Fruit fly (Drosophila melanogaster) whole organism, embryonic: ENCODE measurements around the gene ec.

Experiments used
- Awh ChIP-seq: fragments of 200-800 bp; sonication (Bioruptor generic); IDR thresholded peaks from 2 replicates; pipeline ENCODE4, ENCODE4 v1.3.6; 2022; ENCODE audit warnings: missing biosample characterization, missing genetic modification characterization
- CG10366 ChIP-seq: fragments of 200-800 bp; sonication (Bioruptor generic); IDR thresholded peaks from 2 replicates; pipeline ENCODE4 v1.3.6; 2022; ENCODE audit warnings: missing biosample characterization, missing genetic modification characterization
- CG12071 ChIP-seq: fragments of 200-800 bp; sonication (Bioruptor generic); optimal IDR thresholded peaks from 3 replicates; lab custom pipeline; 2018; ENCODE audit warnings: missing biosample characterization, mild to moderate bottlenecking, missing genetic modification characterization
- CG12942 ChIP-seq: fragments of 200-800 bp; sonication (Bioruptor generic); optimal IDR thresholded peaks from 3 replicates; lab custom pipeline; 2016; ENCODE audit warnings: missing biosample characterization, missing genetic modification characterization
- CG13296 ChIP-seq: fragments of 200-800 bp; sonication (Bioruptor generic); optimal IDR thresholded peaks from 3 replicates; lab custom pipeline; 2018; ENCODE audit warnings: missing biosample characterization, mild to moderate bottlenecking, missing genetic modification characterization
- CG13894 ChIP-seq: fragments of 200-800 bp; sonication (Bioruptor generic); optimal IDR thresholded peaks from 3 replicates; lab custom pipeline; 2018; ENCODE audit warnings: missing biosample characterization, mild to moderate bottlenecking, missing genetic modification characterization, moderate library complexity
- CG14441 ChIP-seq: fragments of 200-800 bp; sonication (Bioruptor generic); IDR thresholded peaks from 2 replicates; pipeline ENCODE4 v1.3.6; 2022; ENCODE audit warnings: missing biosample characterization, missing genetic modification characterization
- CG15601 ChIP-seq: fragments of 200-800 bp; sonication (Bioruptor generic); optimal IDR thresholded peaks from 3 replicates; lab custom pipeline; 2019; ENCODE audit warnings: missing biosample characterization, mild to moderate bottlenecking, missing genetic modification characterization, moderate library complexity
- CG1602 ChIP-seq: fragments of 200-800 bp; sonication (Bioruptor generic); optimal IDR thresholded peaks from 3 replicates; lab custom pipeline; 2016; ENCODE audit warnings: missing biosample characterization, missing genetic modification characterization
- CG18011 ChIP-seq: fragments of 200-800 bp; sonication (Bioruptor generic); optimal IDR thresholded peaks from 2 replicates; lab custom pipeline; 2017; ENCODE audit warnings: missing biosample characterization, missing genetic modification characterization, mild to moderate bottlenecking, moderate library complexity, missing genotype
- CG30403 ChIP-seq: fragments of 200-800 bp; sonication (Bioruptor generic); optimal IDR thresholded peaks from 3 replicates; lab custom pipeline; 2016; ENCODE audit warnings: missing biosample characterization, missing genetic modification characterization
- CG31388 ChIP-seq: fragments of 200-800 bp; sonication (Bioruptor generic); optimal IDR thresholded peaks from 2 replicates; lab custom pipeline; 2016; ENCODE audit warnings: missing biosample characterization, missing genetic modification characterization
- CG34376 ChIP-seq: fragments of 200-800 bp; sonication (Bioruptor generic); optimal IDR thresholded peaks from 2 replicates; lab custom pipeline; 2018; ENCODE audit warnings: missing biosample characterization, mild to moderate bottlenecking, missing genetic modification characterization
- CG34422 ChIP-seq: fragments of 200-800 bp; sonication (Bioruptor generic); IDR thresholded peaks from 3 replicates; pipeline ENCODE4 v1.3.6; 2022; ENCODE audit warnings: missing biosample characterization, missing genetic modification characterization
- CG3847 ChIP-seq: fragments of 200-800 bp; sonication (Bioruptor generic); IDR thresholded peaks from 2 replicates; pipeline ENCODE4 v1.3.6; 2022; ENCODE audit warnings: missing biosample characterization, missing genetic modification characterization
- CG7372 ChIP-seq: fragments of 200-800 bp; sonication (Bioruptor generic); IDR thresholded peaks from 2 replicates; pipeline ENCODE4 v1.3.6; 2022; ENCODE audit warnings: missing biosample characterization, missing genetic modification characterization
- CG8924 ChIP-seq: fragments of 200-800 bp; optimal IDR thresholded peaks from 3 replicates; lab custom pipeline; 2019; ENCODE audit warnings: missing biosample characterization, mild to moderate bottlenecking, missing genetic modification characterization, moderate library complexity
- CG9437 ChIP-seq: fragments of 200-800 bp; sonication (Bioruptor generic); optimal IDR thresholded peaks from 2 replicates; lab custom pipeline; 2018; ENCODE audit warnings: missing biosample characterization, mild to moderate bottlenecking, missing genetic modification characterization
- Dad ChIP-seq: fragments of 200-800 bp; sonication (Bioruptor generic); optimal IDR thresholded peaks from 3 replicates; lab custom pipeline; 2016; ENCODE audit warnings: missing biosample characterization, missing genetic modification characterization
- Deaf1 ChIP-seq: fragments of 200-800 bp; optimal IDR thresholded peaks from 3 replicates; lab custom pipeline; 2019; ENCODE audit warnings: missing biosample characterization, mild to moderate bottlenecking, missing genetic modification characterization, moderate library complexity
- Dp ChIP-seq: fragments of 200-800 bp; sonication (Bioruptor generic); optimal IDR thresholded peaks from 2 replicates; lab custom pipeline; 2018; ENCODE audit warnings: missing biosample characterization, mild to moderate bottlenecking, missing genetic modification characterization, moderate library complexity
- Hand ChIP-seq: fragments of 200-800 bp; sonication (Bioruptor generic); optimal IDR thresholded peaks from 2 replicates; lab custom pipeline; 2017; ENCODE audit warnings: mild to moderate bottlenecking, missing biosample characterization, missing genetic modification reagents, missing genetic modification characterization
- HmgD ChIP-seq: fragments of 200-800 bp; sonication (Bioruptor generic); optimal IDR thresholded peaks from 3 replicates; lab custom pipeline; 2016; ENCODE audit warnings: missing biosample characterization, missing genetic modification characterization
- NFAT ChIP-seq: fragments of 200-800 bp; sonication (Bioruptor generic); IDR thresholded peaks from 2 replicates; pipeline ENCODE4 v1.3.6; 2022; ENCODE audit warnings: missing biosample characterization, missing genetic modification characterization
- Neu2 ChIP-seq: fragments of 200-800 bp; sonication (Bioruptor generic); optimal IDR thresholded peaks from 3 replicates; lab custom pipeline; 2016; ENCODE audit warnings: missing biosample characterization, missing genetic modification characterization, borderline replicate concordance
- Side ChIP-seq: fragments of 200-800 bp; sonication (Bioruptor generic); optimal IDR thresholded peaks from 2 replicates; lab custom pipeline; 2016; ENCODE audit warnings: missing biosample characterization, missing genetic modification characterization
- Spps ChIP-seq: fragments of 200-800 bp; sonication (Bioruptor generic); optimal IDR thresholded peaks from 2 replicates; lab custom pipeline; 2018; ENCODE audit warnings: missing biosample characterization, mild to moderate bottlenecking, missing genetic modification characterization
- ac ChIP-seq: fragments of 200-800 bp; sonication (Bioruptor generic); optimal IDR thresholded peaks from 3 replicates; lab custom pipeline; 2017; ENCODE audit warnings: missing biosample characterization, mild to moderate bottlenecking, missing genetic modification characterization
- bbx ChIP-seq: fragments of 200-800 bp; sonication (Bioruptor generic); IDR thresholded peaks from 2 replicates; pipeline ENCODE4 v1.3.6; 2022; ENCODE audit warnings: missing biosample characterization, missing genetic modification characterization; ENCODE audit not compliant: partially characterized antibody
- cg ChIP-seq: fragments of 200-800 bp; sonication (Bioruptor generic); optimal IDR thresholded peaks from 3 replicates; lab custom pipeline; 2019; ENCODE audit warnings: missing biosample characterization, mild to moderate bottlenecking, missing genetic modification characterization, moderate library complexity
- chm ChIP-seq: fragments of 200-800 bp; sonication (Bioruptor generic); IDR thresholded peaks from 2 replicates; pipeline ENCODE4 v1.3.6; 2022; ENCODE audit warnings: missing biosample characterization, missing genetic modification characterization
- crc ChIP-seq: fragments of 200-800 bp; sonication (Bioruptor generic); optimal IDR thresholded peaks from 2 replicates; lab custom pipeline; 2016; ENCODE audit warnings: missing biosample characterization, missing genetic modification characterization
- grn ChIP-seq: fragments of 200-800 bp; sonication (Bioruptor generic); optimal IDR thresholded peaks from 3 replicates; lab custom pipeline; 2017; ENCODE audit warnings: missing biosample characterization, missing genetic modification characterization
- gsb ChIP-seq: fragments of 200-800 bp; sonication (Bioruptor generic); IDR thresholded peaks from 2 replicates; pipeline ENCODE4 v1.3.6; 2022; ENCODE audit warnings: missing biosample characterization, missing genetic modification characterization
- gsb-n ChIP-seq: fragments of 200-800 bp; sonication (Bioruptor generic); optimal IDR thresholded peaks from 3 replicates; lab custom pipeline; 2018; ENCODE audit warnings: missing biosample characterization, mild to moderate bottlenecking, missing genetic modification characterization
- her ChIP-seq: fragments of 200-800 bp; sonication (Bioruptor generic); optimal IDR thresholded peaks from 2 replicates; lab custom pipeline; 2016; ENCODE audit warnings: missing biosample characterization, missing genetic modification characterization
- hth ChIP-seq: fragments of >200 bp; optimal IDR thresholded peaks from 2 replicates; lab custom pipeline; 2017; ENCODE audit warnings: inconsistent platforms
- kni ChIP-seq: fragments of 200-800 bp; sonication (Bioruptor generic); optimal IDR thresholded peaks from 3 replicates; lab custom pipeline; 2017; ENCODE audit warnings: mild to moderate bottlenecking, missing biosample characterization, missing genetic modification reagents, missing genetic modification characterization
- luna ChIP-seq: fragments of 200-800 bp; sonication (Bioruptor generic); optimal IDR thresholded peaks from 2 replicates; lab custom pipeline; 2016; ENCODE audit warnings: missing biosample characterization, missing genetic modification characterization
- pan ChIP-seq, 4 experiments: fragments of >200 bp in 3 of 4; fragments of 200-800 bp in 1 of 4; sonication (Bioruptor generic) in 1 of 4; optimal IDR thresholded peaks in 3 of 4; IDR thresholded peaks in 1 of 4; 2 replicates each; pipeline versions ENCODE4 v1.3.6 to Lab custom; 2017 to 2022; ENCODE audit warnings: missing biosample characterization in 2 of 4, missing genetic modification characterization in 2 of 4, mixed read lengths in 1 of 4
- psq ChIP-seq: fragments of 200-800 bp; sonication (Bioruptor generic); optimal IDR thresholded peaks from 2 replicates; lab custom pipeline; 2017; ENCODE audit warnings: missing biosample characterization, missing genetic modification characterization
- schlank ChIP-seq: fragments of 200-800 bp; sonication (Bioruptor generic); optimal IDR thresholded peaks from 2 replicates; lab custom pipeline; 2018; ENCODE audit warnings: missing biosample characterization, mild to moderate bottlenecking, missing genetic modification characterization
- stc ChIP-seq: fragments of 200-800 bp; sonication (Bioruptor generic); IDR thresholded peaks from 2 replicates; pipeline ENCODE4 v1.3.6; 2022; ENCODE audit warnings: missing biosample characterization, missing genetic modification characterization
- stwl ChIP-seq: fragments of 200-800 bp; sonication (Bioruptor generic); optimal IDR thresholded peaks from 3 replicates; lab custom pipeline; 2018; ENCODE audit warnings: missing biosample characterization, mild to moderate bottlenecking, missing genetic modification characterization, moderate library complexity
- tin ChIP-seq: fragments of 200-800 bp; sonication (Bioruptor generic); optimal IDR thresholded peaks from 3 replicates; lab custom pipeline; 2016; ENCODE audit warnings: missing biosample characterization, missing genetic modification characterization
- tll ChIP-seq, 2 experiments: fragments of 200-800 bp in 1 of 2; fragments of >200 bp in 1 of 2; sonication (Bioruptor generic) in 1 of 2; optimal IDR thresholded peaks; 2 replicates each; lab custom pipeline; 2017 to 2019; ENCODE audit warnings: missing biosample characterization in 2 of 2, missing genetic modification characterization in 2 of 2, mild to moderate bottlenecking in 1 of 2, moderate library complexity in 1 of 2
- trem ChIP-seq: fragments of 200-800 bp; optimal IDR thresholded peaks from 3 replicates; lab custom pipeline; 2019; ENCODE audit warnings: missing biosample characterization, mild to moderate bottlenecking, missing genetic modification characterization, moderate library complexity
- twi ChIP-seq: fragments of 200-800 bp; optimal IDR thresholded peaks from 2 replicates; lab custom pipeline; 2019; ENCODE audit warnings: missing biosample characterization, mild to moderate bottlenecking, missing genetic modification characterization, moderate library complexity
- zen2 ChIP-seq: fragments of 200-800 bp; sonication (Bioruptor generic); IDR thresholded peaks from 3 replicates; pipeline ENCODE4 v1.3.6; 2022; ENCODE audit warnings: missing biosample characterization, missing genetic modification characterization; ENCODE audit not compliant: partially characterized antibody
- zf30C ChIP-seq: fragments of 200-800 bp; sonication (Bioruptor generic); optimal IDR thresholded peaks from 3 replicates; lab custom pipeline; 2018; ENCODE audit warnings: missing biosample characterization, mild to moderate bottlenecking, missing genetic modification characterization

Gene ec

dm6 chrX:3777236-3777635, 34.3 kb upstream of the ec start (continued):
- TF ChIP-seq CG7372 (GFP tag; lab: Robert Waterston, UW) (no peak), Deaf1 (peak; percentile 87), CG30403 (no peak), twi (tag; lab: Kevin White, UChicago) (peak; percentile 60), kni (GFP tag; lab: Kevin White, UChicago) (peak; percentile 96), Hand (GFP tag; lab: Kevin White, UChicago) (no peak), trem (peak; percentile 28), CG18011 (no peak), hth (lab: Kevin White, UChicago) (no peak), schlank (peak; percentile 51), tin (peak; percentile 7), Dad (GFP tag; lab: Kevin White, UChicago) (peak; percentile 34), grn (peak; percentile 30), zf30C (GFP tag; lab: Kevin White, UChicago) (peak; percentile 49), CG31388 (GFP tag; lab: Kevin White, UChicago) (no peak), cg (peak; percentile 74), Dp (GFP tag; lab: Kevin White, UChicago) (no peak), CG34422 (GFP tag; lab: Robert Waterston, UW) (peak; percentile 76; the same call in 2 of the 3 replicates), stc (GFP tag; lab: Robert Waterston, UW) (no peak; the same call in 1 of the 2 replicates), CG10366 (GFP tag; lab: Robert Waterston, UW) (no peak), her (GFP tag; lab: Kevin White, UChicago) (peak; percentile 43), Awh (peak; percentile 70), zen2 (GFP tag; lab: Robert Waterston, UW) (0 out of 3 replicates have a peak, but pooled peaks have one; percentile 26), CG12071 (GFP tag; lab: Kevin White, UChicago) (peak; percentile 83), Side (GFP tag; lab: Kevin White, UChicago) (peak; percentile 65), CG14441 (GFP tag; lab: Robert Waterston, UW) (no peak), Neu2 (GFP tag; lab: Kevin White, UChicago) (no peak), CG8924 (tag; lab: Kevin White, UChicago) (peak; percentile 64), crc (GFP tag; lab: Kevin White, UChicago) (no peak), CG9437 (no peak), CG12942 (GFP tag; lab: Kevin White, UChicago) (peak; percentile 15), bbx (GFP tag; lab: Robert Waterston, UW) (peak; percentile 35; the same call in 1 of the 2 replicates), Spps (peak; percentile 1), CG15601 (peak; percentile 68), stwl (no peak), CG13296 (GFP tag; lab: Kevin White, UChicago) (peak; percentile 76), CG34376 (peak; percentile 84), gsb (GFP tag; lab: Robert Waterston, UW) (no peak), tll (GFP tag; optimal IDR thresholded peaks at IDR 0.05; lab: Kevin White, UChicago) (peak in 1 of 2 experiments; percentile 54), NFAT (GFP tag; lab: Robert Waterston, UW) (no peak), CG3847 (GFP tag; lab: Robert Waterston, UW) (no peak), luna (no peak), gsb-n (tag; lab: Kevin White, UChicago) (peak; percentile 33), chm (peak; percentile 70), CG13894 (peak; percentile 53), HmgD (peak; percentile 70), CG1602 (GFP tag; lab: Kevin White, UChicago) (no peak), pan (optimal IDR thresholded peaks at IDR 0.05; lab: Kevin White, UChicago) (no peak), pan (GFP tag; optimal IDR thresholded peaks at IDR 0.05 in 1 of 2, IDR thresholded peaks at IDR 0.05 in 1 of 2) (peak in 1 of 2 experiments; percentile 36), ac (GFP tag; lab: Kevin White, UChicago) (peak; percentile 66), psq (peak; percentile 71)
